Worm (Caenorhabditis elegans): ENCODE data around the gene wrt-7.
A peak's percentile ranks its signal among the peaks of the same experiment; 100 is the strongest.
"Not testable (repeated sequence)": the region's sequence is repeated elsewhere in the genome, so short reads cannot be mapped to it uniquely, and the experiment has no call there.

wrt-7 gene

DNA sequence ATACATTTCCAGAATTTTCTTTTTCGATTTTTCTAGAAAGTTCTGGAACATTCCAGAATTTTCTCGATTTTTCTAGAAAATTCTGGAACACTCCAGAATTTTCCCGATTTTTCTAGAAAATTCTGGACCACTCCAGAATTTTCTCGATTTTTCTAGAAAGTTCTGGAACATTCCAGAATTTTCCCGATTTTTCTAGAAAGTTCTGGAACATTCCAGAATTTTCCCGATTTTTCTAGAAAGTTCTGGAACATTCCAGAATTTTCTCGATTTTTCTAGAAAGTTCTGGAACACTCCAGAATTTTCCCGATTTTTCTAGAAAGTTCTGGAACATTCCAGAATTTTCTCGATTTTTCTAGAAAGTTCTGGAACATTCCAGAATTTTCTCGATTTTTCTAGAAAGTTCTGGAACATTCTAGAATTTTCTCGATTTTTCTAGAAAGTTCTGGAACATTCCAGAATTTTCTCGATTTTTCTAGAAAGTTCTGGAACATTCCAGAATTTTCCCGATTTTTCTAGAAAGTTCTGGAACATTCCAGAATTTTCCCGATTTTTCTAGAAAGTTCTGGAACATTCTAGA lies 16.5 kb downstream of the wrt-7 start (continued):
- TF ChIP-seq mel-28 (tag; optimal IDR thresholded peaks at IDR 0.05; ENCODE audit: borderline replicate concordance) (peak; percentile 15), cebp-1 (GFP tag; IDR thresholded peaks at IDR 0.05) (peak; percentile 57; the same call in 1 of the 2 replicates), Y67H2A.10 (GFP tag; conservative IDR thresholded peaks at IDR 0.05) (0 out of 2 replicates have a peak, but pooled peaks have one; percentile 47), F39B2.1 (GFP tag; IDR thresholded peaks at IDR 0.05) (peak; percentile 79), pbrm-1 (GFP tag; IDR thresholded peaks at IDR 0.05) (peak; percentile 87), D2030.7 (GFP tag; IDR thresholded peaks at IDR 0.05) (peak; percentile 85; the same call in 1 of the 2 replicates), Y53F4B.3 (GFP tag; IDR thresholded peaks at IDR 0.05) (peak; percentile 69), egrh-3 (GFP tag; IDR thresholded peaks at IDR 0.05) (peak; percentile 96), nfyb-1 (GFP tag; IDR thresholded peaks at IDR 0.05) (peak; percentile 86), ceh-100 (GFP tag; IDR thresholded peaks at IDR 0.05) (peak; percentile 77), ztf-28 (GFP tag; IDR thresholded peaks at IDR 0.05) (peak; percentile 73; the same call in 1 of the 2 replicates), lin-26 (GFP tag; IDR thresholded peaks at IDR 0.05) (peak; percentile 83; the same call in 1 of the 2 replicates), F33H1.4 (GFP tag; IDR thresholded peaks at IDR 0.05) (peak; percentile 23; the same call in 1 of the 2 replicates), bed-2 (GFP tag; IDR thresholded peaks at IDR 0.05) (0 out of 2 replicates have a peak, but pooled peaks have one; percentile 17), hmg-1.2 (GFP tag; IDR thresholded peaks at IDR 0.05) (0 out of 2 replicates have a peak, but pooled peaks have one; percentile 13), B0019.2 (GFP tag; conservative IDR thresholded peaks at IDR 0.05) (peak; percentile 50; the same call in 1 of the 2 replicates), aptf-3 (GFP tag; IDR thresholded peaks at IDR 0.05) (peak; percentile 88), ztf-25 (GFP tag; IDR thresholded peaks at IDR 0.05) (peak; percentile 42; the same call in 1 of the 2 replicates), tbp1 (GFP tag; optimal IDR thresholded peaks at IDR 0.05) (peak; percentile 9), hsf-1 (GFP tag; IDR thresholded peaks at IDR 0.05) (peak; percentile 99), Y53G8AR.9 (GFP tag; conservative IDR thresholded peaks at IDR 0.05) (peak; percentile 76; the same call in 1 of the 2 replicates), madf-3 (GFP tag; IDR thresholded peaks at IDR 0.05) (peak; percentile 93)
- not testable (repeated sequence) for TF ChIP-seq cebp-1 (tag; optimal IDR thresholded peaks at IDR 0.05)

- TF ChIP-seq F33H1.4 (GFP tag; IDR thresholded peaks at IDR 0.05) (no peak), dpl-1 (GFP tag; optimal IDR thresholded peaks at IDR 0.05) (no peak), Y53G8AR.9 (GFP tag; conservative IDR thresholded peaks at IDR 0.05) (no peak), lsy-27 (tag; optimal IDR thresholded peaks at IDR 0.05; ENCODE audit: borderline replicate concordance, insufficient read depth) (no peak), nhr-27 (tag; optimal IDR thresholded peaks at IDR 0.05) (no peak), F37B4.10 (GFP tag; IDR thresholded peaks at IDR 0.05) (no peak), rec-8 (tag; optimal IDR thresholded peaks at IDR 0.05) (no peak), B0019.2 (GFP tag; conservative IDR thresholded peaks at IDR 0.05) (no peak), nhr-90 (tag; optimal IDR thresholded peaks at IDR 0.05) (no peak), chd-7 (tag; optimal IDR thresholded peaks at IDR 0.05) (no peak), pha-4 (tag; optimal IDR thresholded peaks at IDR 0.05) (peak; percentile 89), hmg-20 (GFP tag; IDR thresholded peaks at IDR 0.05) (no peak), ztf-25 (GFP tag; IDR thresholded peaks at IDR 0.05) (no peak), snpc-1.1 (tag; optimal IDR thresholded peaks at IDR 0.05; ENCODE audit: insufficient read depth) (no peak), ceh-27 (GFP tag; optimal IDR thresholded peaks at IDR 0.05) (no peak), cebp-2 (GFP tag; IDR thresholded peaks at IDR 0.05) (no peak), sea-2 (GFP tag; IDR thresholded peaks at IDR 0.05) (no peak), B0035.1 (tag; optimal IDR thresholded peaks at IDR 0.05) (no peak), egl-44 (GFP tag; IDR thresholded peaks at IDR 0.05) (no peak), ztf-22 (GFP tag; optimal IDR thresholded peaks at IDR 0.05) (no peak), atf-7 (tag; optimal IDR thresholded peaks at IDR 0.05) (peak; percentile 18), nhr-80 (tag; optimal IDR thresholded peaks at IDR 0.05) (peak; percentile 93), ets-4 (GFP tag; optimal IDR thresholded peaks at IDR 0.05) (peak; percentile 36), fkh-3 (tag; optimal IDR thresholded peaks at IDR 0.05) (no peak), let-526 (GFP tag; IDR thresholded peaks at IDR 0.05) (no peak), lin-35 (GFP tag; optimal IDR thresholded peaks at IDR 0.05) (no peak)
Measured at ce11 chrV:15318638-15319037, 18.7 kb downstream of the wrt-7 start, which contains the start of gene nhr-291. Gene nhr-291 (plus strand): TSS chrV:15318961.
